Worm (Caenorhabditis elegans) whole organism, L2 larva: ENCODE results near the gene T07A9.15.

Experiments
- C34F6.9 ChIP-seq: fragments of 150-350 bp; optimal IDR thresholded peaks from 2 replicates; lab custom pipeline; 2014; ENCODE audit warnings: missing biosample characterization, missing genetic modification characterization
- F13H6.1 ChIP-seq: sonication (generic microtip); optimal IDR thresholded peaks from 2 replicates; lab custom pipeline; 2016; ENCODE audit warnings: missing genetic modification characterization, missing compliant biosample characterization
- R02D3.7 ChIP-seq: fragments of 150-350 bp; optimal IDR thresholded peaks from 2 replicates; lab custom pipeline; 2014; ENCODE audit warnings: missing biosample characterization, missing genetic modification characterization
- Y55F3AM.14 ChIP-seq: fragments of 200-800 bp; sonication (Bioruptor generic); optimal IDR thresholded peaks from 2 replicates; lab custom pipeline; 2018; ENCODE audit warnings: mild to moderate bottlenecking, missing genetic modification characterization, missing compliant biosample characterization
- ZK546.5 ChIP-seq: sonication (generic microtip); optimal IDR thresholded peaks from 2 replicates; lab custom pipeline; 2017; ENCODE audit warnings: missing biosample characterization, missing genetic modification characterization
- alr-1 ChIP-seq: fragments of 150-350 bp; optimal IDR thresholded peaks from 2 replicates; lab custom pipeline; 2014; ENCODE audit warnings: missing biosample characterization, missing genetic modification characterization
- aly-2 ChIP-seq: fragments of 150-350 bp; optimal IDR thresholded peaks from 2 replicates; lab custom pipeline; 2014; ENCODE audit warnings: missing biosample characterization, missing genetic modification characterization
- ama-1 ChIP-seq: fragments of 150-350 bp; optimal IDR thresholded peaks from 2 replicates; lab custom pipeline; 2018; ENCODE audit warnings: inconsistent platforms
- blmp-1 ChIP-seq: sonication (generic microtip); optimal IDR thresholded peaks from 2 replicates; lab custom pipeline; 2017; ENCODE audit warnings: missing genetic modification characterization, mild to moderate bottlenecking, missing compliant biosample characterization, antibody characterized with exemption, moderate library complexity; ENCODE audit not compliant: insufficient read depth
- ceh-16 ChIP-seq: fragments of 150-350 bp; optimal IDR thresholded peaks from 2 replicates; lab custom pipeline; 2014; ENCODE audit warnings: missing biosample characterization, missing genetic modification characterization
- ceh-82 ChIP-seq: fragments of 150-350 bp; optimal IDR thresholded peaks from 2 replicates; lab custom pipeline; 2014; ENCODE audit warnings: missing biosample characterization, missing genetic modification characterization
- crh-2 ChIP-seq: sonication (generic microtip); optimal IDR thresholded peaks from 2 replicates; lab custom pipeline; 2017; ENCODE audit warnings: missing biosample characterization, missing genetic modification characterization
- dmd-4 ChIP-seq: sonication (generic microtip); optimal IDR thresholded peaks from 2 replicates; lab custom pipeline; 2017; ENCODE audit warnings: missing biosample characterization, missing genetic modification characterization
- egl-27 ChIP-seq: sonication (generic microtip); optimal IDR thresholded peaks from 3 replicates; lab custom pipeline; 2017; ENCODE audit warnings: missing biosample characterization, missing genetic modification reagents, missing genetic modification characterization
- elt-1 ChIP-seq: fragments of 150-350 bp; optimal IDR thresholded peaks from 2 replicates; lab custom pipeline; 2014; ENCODE audit warnings: missing biosample characterization, missing genetic modification characterization
- elt-3 ChIP-seq: sonication (generic microtip); optimal IDR thresholded peaks from 2 replicates; lab custom pipeline; 2017; ENCODE audit warnings: missing biosample characterization, missing genetic modification characterization
- fos-1 ChIP-seq: fragments of 150-350 bp; optimal IDR thresholded peaks from 2 replicates; lab custom pipeline; 2014; ENCODE audit warnings: missing biosample characterization, missing genetic modification characterization
- gmeb-1 ChIP-seq: fragments of 150-350 bp; optimal IDR thresholded peaks from 2 replicates; lab custom pipeline; 2014; ENCODE audit warnings: missing biosample characterization, missing genetic modification characterization
- lin-11 ChIP-seq: fragments of 150-350 bp; sonication (generic microtip); optimal IDR thresholded peaks from 2 replicates; lab custom pipeline; 2014; ENCODE audit warnings: missing biosample characterization, missing genetic modification characterization, inconsistent platforms, mixed read lengths
- lin-13 ChIP-seq: fragments of 150-350 bp; optimal IDR thresholded peaks from 2 replicates; lab custom pipeline; 2014; ENCODE audit warnings: missing biosample characterization, missing genetic modification reagents, missing genetic modification characterization
- lin-39 ChIP-seq: fragments of 150-350 bp; optimal IDR thresholded peaks from 2 replicates; lab custom pipeline; 2014; ENCODE audit warnings: missing biosample characterization, missing genetic modification reagents, missing genetic modification characterization
- mab-5 ChIP-seq: fragments of 150-350 bp; optimal IDR thresholded peaks from 2 replicates; lab custom pipeline; 2014; ENCODE audit warnings: missing biosample characterization, missing genetic modification characterization
- mbf-1 ChIP-seq: sonication (generic microtip); optimal IDR thresholded peaks from 2 replicates; lab custom pipeline; 2017; ENCODE audit warnings: missing biosample characterization, missing genetic modification characterization
- mdl-1 ChIP-seq, 2 experiments: fragments of 150-350 bp in 1 of 2; sonication (generic microtip) in 1 of 2; optimal IDR thresholded peaks; 2 replicates each; lab custom pipeline; 2017; ENCODE audit warnings: missing biosample characterization in 2 of 2, missing genetic modification characterization in 2 of 2
- nhr-11 ChIP-seq: fragments of 150-350 bp; optimal IDR thresholded peaks from 2 replicates; lab custom pipeline; 2014; ENCODE audit warnings: missing biosample characterization, missing genetic modification characterization
- nhr-12 ChIP-seq: fragments of 150-350 bp; optimal IDR thresholded peaks from 2 replicates; lab custom pipeline; 2014; ENCODE audit warnings: missing biosample characterization, missing genetic modification characterization
- nhr-129 ChIP-seq: fragments of 150-350 bp; optimal IDR thresholded peaks from 2 replicates; lab custom pipeline; 2014; ENCODE audit warnings: missing biosample characterization, missing genetic modification characterization
- nhr-23 ChIP-seq: fragments of 150-350 bp; optimal IDR thresholded peaks from 2 replicates; lab custom pipeline; 2014; ENCODE audit warnings: missing biosample characterization, missing genetic modification reagents, missing genetic modification characterization
- nhr-237 ChIP-seq: fragments of 150-350 bp; optimal IDR thresholded peaks from 2 replicates; lab custom pipeline; 2014; ENCODE audit warnings: missing biosample characterization, missing genetic modification characterization
- nhr-25 ChIP-seq: fragments of 150-350 bp; sonication (generic microtip); optimal IDR thresholded peaks from 3 replicates; lab custom pipeline; 2014; ENCODE audit warnings: missing biosample characterization, missing genetic modification characterization
- nhr-6 ChIP-seq: fragments of 150-350 bp; optimal IDR thresholded peaks from 2 replicates; lab custom pipeline; 2014; ENCODE audit warnings: missing biosample characterization, missing genetic modification characterization
- nhr-77 ChIP-seq: fragments of 150-350 bp; optimal IDR thresholded peaks from 2 replicates; lab custom pipeline; 2014; ENCODE audit warnings: missing biosample characterization, missing genetic modification characterization
- peb-1 ChIP-seq: fragments of 150-350 bp; optimal IDR thresholded peaks from 2 replicates; lab custom pipeline; 2014; ENCODE audit warnings: missing biosample characterization, missing genetic modification characterization
- sem-4 ChIP-seq: fragments of 150-350 bp; optimal IDR thresholded peaks from 2 replicates; lab custom pipeline; 2014; ENCODE audit warnings: missing biosample characterization, missing genetic modification reagents, missing genetic modification characterization
- skn-1 ChIP-seq: sonication (generic microtip); optimal IDR thresholded peaks from 2 replicates; lab custom pipeline; 2017; ENCODE audit warnings: missing biosample characterization, missing genetic modification characterization
- sma-3 ChIP-seq: sonication (generic microtip); optimal IDR thresholded peaks from 2 replicates; lab custom pipeline; 2016; ENCODE audit warnings: missing genetic modification reagents, missing genetic modification characterization, missing compliant biosample characterization
- snpc-4 ChIP-seq: fragments of 150-350 bp; optimal IDR thresholded peaks from 2 replicates; lab custom pipeline; 2014; ENCODE audit warnings: missing biosample characterization, missing genetic modification characterization
- unc-39 ChIP-seq: fragments of 150-350 bp; optimal IDR thresholded peaks from 2 replicates; lab custom pipeline; 2014; ENCODE audit warnings: missing biosample characterization, missing genetic modification characterization
- unc-55 ChIP-seq: fragments of 150-350 bp; sonication (generic microtip); optimal IDR thresholded peaks from 3 replicates; lab custom pipeline; 2014; ENCODE audit warnings: missing biosample characterization, missing genetic modification reagents, missing genetic modification characterization
- unc-62 ChIP-seq: fragments of 150-350 bp; optimal IDR thresholded peaks from 2 replicates; lab custom pipeline; 2014; ENCODE audit warnings: missing biosample characterization, missing genetic modification reagents, missing genetic modification characterization
- ztf-11 ChIP-seq: sonication (generic microtip); optimal IDR thresholded peaks from 2 replicates; lab custom pipeline; 2017; ENCODE audit warnings: missing biosample characterization, missing genetic modification characterization
- ztf-4 ChIP-seq: fragments of 150-350 bp; optimal IDR thresholded peaks from 2 replicates; lab custom pipeline; 2014; ENCODE audit warnings: missing biosample characterization, missing genetic modification characterization

The T07A9.15 gene

ce11 chrIV:375915-376314, 17.4 kb downstream of the T07A9.15 start, which contains the start of gene fln-1:
Gene fln-1 (minus strand): TSS chrIV:376015.
- TF ChIP-seq lin-13 = no peak
- TF ChIP-seq nhr-129 = no peak
- no peak for TF ChIP-seq unc-39 (tag; lab: Kevin White, UChicago)
- TF ChIP-seq crh-2 (tag; lab: Kevin White, UChicago) = no peak
- TF ChIP-seq elt-1 (tag; lab: Kevin White, UChicago) = no peak
- no peak for TF ChIP-seq sem-4 (tag; lab: Kevin White, UChicago)
- no peak for TF ChIP-seq elt-3 (tag; lab: Kevin White, UChicago)
- no peak for TF ChIP-seq F13H6.1 (tag; lab: Kevin White, UChicago)
- no peak for TF ChIP-seq egl-27
- no peak for TF ChIP-seq aly-2 (tag; lab: Kevin White, UChicago)
- TF ChIP-seq Y55F3AM.14 (GFP tag; lab: Kevin White, UChicago) = no peak

- TF ChIP-seq crh-2 (tag; lab: Kevin White, UChicago) (no peak), nhr-129 (no peak), ztf-11 (tag; lab: Kevin White, UChicago) (no peak), sma-3 (GFP tag; lab: Kevin White, UChicago) (no peak), sem-4 (tag; lab: Kevin White, UChicago) (no peak), nhr-11 (tag; lab: Kevin White, UChicago) (no peak), elt-1 (tag; lab: Kevin White, UChicago) (no peak), nhr-237 (tag; lab: Kevin White, UChicago) (no peak), F13H6.1 (tag; lab: Kevin White, UChicago) (no peak), mbf-1 (tag; lab: Kevin White, UChicago) (no peak), blmp-1 (tag; lab: Kevin White, UChicago) (no peak), unc-55 (GFP tag; lab: Kevin White, UChicago) (no peak), elt-3 (tag; lab: Kevin White, UChicago) (no peak), peb-1 (tag; lab: Kevin White, UChicago) (no peak), nhr-6 (tag; lab: Kevin White, UChicago) (no peak)
Measured at ce11 chrIV:373963-374362, 19.4 kb downstream of the T07A9.15 start.

DNA sequence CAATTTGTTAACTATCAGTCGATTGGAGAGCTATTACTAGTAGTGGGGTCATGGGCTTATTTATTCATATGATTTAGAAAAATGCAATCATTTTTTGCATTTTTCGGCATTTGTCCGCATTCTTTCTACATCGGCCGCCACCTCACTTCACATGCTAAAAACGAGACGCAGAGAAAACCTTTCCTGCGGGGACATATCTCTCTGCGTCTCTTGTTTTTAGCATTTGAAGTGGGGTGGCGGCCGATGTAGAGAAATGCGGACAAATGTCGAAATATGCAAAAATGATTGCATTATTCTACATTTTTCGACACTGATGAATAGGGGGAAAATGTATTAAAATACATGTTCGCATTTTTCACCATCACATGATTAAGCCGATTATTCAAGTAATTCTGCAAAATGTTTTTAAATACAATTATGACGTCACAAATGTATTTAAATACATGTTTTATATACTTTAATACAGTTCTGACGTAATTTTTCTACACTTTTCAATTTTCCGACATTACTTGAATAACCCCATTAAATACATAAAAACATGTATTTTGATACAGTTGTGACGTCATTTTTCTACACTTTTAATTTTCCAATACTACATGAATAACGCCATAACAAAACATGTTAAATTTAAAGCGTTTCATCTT, 21.1 kb downstream of the T07A9.15 start:
- TF ChIP-seq C34F6.9 (tag; lab: Kevin White, UChicago) (peak; percentile 11), alr-1 (tag; lab: Kevin White, UChicago) (no peak), unc-62 (GFP tag; lab: Kevin White, UChicago) (no peak), ceh-82 (tag; lab: Kevin White, UChicago) (no peak), egl-27 (no peak), unc-39 (tag; lab: Kevin White, UChicago) (no peak), mab-5 (tag; lab: Kevin White, UChicago) (no peak), ama-1 (lab: Kevin White, UChicago) (no peak), peb-1 (tag; lab: Kevin White, UChicago) (no peak), nhr-12 (no peak), nhr-11 (tag; lab: Kevin White, UChicago) (no peak), nhr-77 (tag; lab: Kevin White, UChicago) (no peak), ztf-11 (tag; lab: Kevin White, UChicago) (no peak), fos-1 (tag; lab: Kevin White, UChicago) (no peak), gmeb-1 (no peak), unc-55 (GFP tag; lab: Kevin White, UChicago) (peak; percentile 74), nhr-23 (no peak), nhr-25 (tag; lab: Kevin White, UChicago) (no peak)

DNA sequence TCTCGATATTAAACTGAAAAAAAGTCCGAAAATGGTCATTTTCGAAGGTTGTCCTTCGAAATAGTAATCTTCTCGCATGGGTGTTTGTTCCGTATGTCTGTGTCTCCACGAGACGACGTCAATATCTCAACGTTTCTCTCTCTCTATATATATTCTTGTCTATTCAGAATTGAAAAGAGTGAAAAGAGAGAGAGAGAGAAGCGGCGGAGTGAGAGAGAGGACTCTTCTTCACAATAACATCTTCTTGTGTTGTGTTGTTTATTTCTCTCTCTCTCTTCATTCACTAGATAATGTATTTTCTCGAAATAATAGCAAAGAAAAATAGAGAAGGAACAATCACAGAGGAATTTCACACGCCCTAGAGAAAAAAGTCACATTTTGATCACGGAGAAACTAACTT, 26.9 kb downstream of the T07A9.15 start:
- TF ChIP-seq unc-55 (GFP tag; lab: Kevin White, UChicago) = peak; percentile 77
- no peak for TF ChIP-seq Y55F3AM.14 (GFP tag; lab: Kevin White, UChicago)
- TF ChIP-seq nhr-6 (tag; lab: Kevin White, UChicago) = peak; percentile 1
- TF ChIP-seq unc-39 (tag; lab: Kevin White, UChicago) = no peak
- TF ChIP-seq crh-2 (tag; lab: Kevin White, UChicago) = peak; percentile 74
- TF ChIP-seq snpc-4 (tag; lab: Kevin White, UChicago) = no peak
- no peak for TF ChIP-seq alr-1 (tag; lab: Kevin White, UChicago)
- TF ChIP-seq fos-1 (tag; lab: Kevin White, UChicago) = peak; percentile 11
- peak; percentile 7 for TF ChIP-seq F13H6.1 (tag; lab: Kevin White, UChicago)
- no peak for TF ChIP-seq lin-11 (tag; lab: Kevin White, UChicago)
- TF ChIP-seq skn-1 = no peak
- TF ChIP-seq ama-1 (lab: Kevin White, UChicago) = no peak
- TF ChIP-seq nhr-11 (tag; lab: Kevin White, UChicago) = no peak
- TF ChIP-seq egl-27 = no peak
- peak; percentile 57 for TF ChIP-seq blmp-1 (tag; lab: Kevin White, UChicago)
- no peak for TF ChIP-seq ztf-4 (tag; lab: Kevin White, UChicago)
- TF ChIP-seq mdl-1 (tag; optimal IDR thresholded peaks at IDR 0.05; lab: Kevin White, UChicago) = no peak
- TF ChIP-seq nhr-12 = no peak
- no peak for TF ChIP-seq dmd-4 (tag; lab: Kevin White, UChicago)
- TF ChIP-seq gmeb-1 = no peak
- no peak for TF ChIP-seq nhr-237 (tag; lab: Kevin White, UChicago)
- TF ChIP-seq mbf-1 (tag; lab: Kevin White, UChicago) = no peak
- no peak for TF ChIP-seq lin-39 (tag; lab: Kevin White, UChicago)
- no peak for TF ChIP-seq ceh-16 (tag; lab: Kevin White, UChicago)
- TF ChIP-seq mab-5 (tag; lab: Kevin White, UChicago) = no peak
- TF ChIP-seq elt-1 (tag; lab: Kevin White, UChicago) = no peak
- no peak for TF ChIP-seq ceh-82 (tag; lab: Kevin White, UChicago)
- no peak for TF ChIP-seq ztf-11 (tag; lab: Kevin White, UChicago)
- no peak for TF ChIP-seq R02D3.7 (tag; lab: Kevin White, UChicago)
- no peak for TF ChIP-seq ZK546.5 (tag; lab: Kevin White, UChicago)
